Comparison of ENCODE assay signal across 2 fruit fly cellular contexts in the genomic region with DNA sequence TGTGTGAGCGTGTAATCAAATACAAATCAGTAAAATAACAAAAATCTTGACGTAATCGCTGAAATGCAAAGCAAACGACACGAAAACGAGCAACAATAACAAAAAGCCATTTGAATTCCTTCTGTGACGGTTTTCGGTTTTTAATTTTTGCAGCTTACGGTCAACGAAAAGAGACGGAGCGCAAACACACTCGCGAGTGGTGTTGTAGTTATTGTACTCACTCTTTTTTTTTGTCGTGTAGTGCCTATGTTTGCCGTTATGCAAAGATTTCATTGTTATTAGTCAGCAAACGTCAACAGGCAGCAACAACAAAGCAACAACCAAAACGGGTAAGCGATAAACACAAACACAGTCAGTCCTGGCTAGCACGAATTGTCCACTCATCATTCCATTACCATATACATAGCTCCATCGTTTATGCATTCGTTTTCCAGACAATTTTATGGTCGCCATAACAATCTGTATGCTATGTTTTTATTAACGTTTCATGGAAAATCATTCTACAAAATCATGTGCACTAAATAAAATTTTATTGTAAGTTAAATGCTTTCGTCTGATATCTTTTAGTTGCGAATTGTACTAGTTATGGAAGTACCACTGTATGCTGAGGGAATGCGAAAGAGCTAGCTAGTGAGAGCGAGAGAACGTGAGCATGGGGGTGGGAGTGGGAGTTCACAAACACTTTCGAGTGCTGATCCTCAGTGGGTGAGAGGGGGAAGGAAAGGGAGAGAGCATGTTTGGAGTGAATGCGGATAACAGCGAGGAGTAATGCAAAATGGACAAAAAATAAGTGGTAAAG.
TF ChIP-seq lines count a peak whose summit lies in the region.

No protein-coding gene starts in this region.

TF ChIP-seq in whole organism, embryonic, 481 proteins besides CTCF, POLR2A, EP300 and RAD21 (continued from another document and continues in another):
- TF ChIP-seq CG13296 (GFP tag; optimal IDR thresholded peaks at IDR 0.05; lab: Kevin White, UChicago) (peak; percentile 86), CG12104 (GFP tag; optimal IDR thresholded peaks at IDR 0.05; lab: Kevin White, UChicago) (peak; percentile 30), Taf1 (GFP tag; IDR thresholded peaks at IDR 0.05; lab: Robert Waterston, UW) (peak; percentile 69), CG17612 (GFP tag; IDR thresholded peaks at IDR 0.05; lab: Robert Waterston, UW) (0 out of 2 replicates have a peak, but pooled peaks have one; percentile 47), NC2α (GFP tag; optimal IDR thresholded peaks at IDR 0.05; lab: Kevin White, UChicago) (peak; percentile 23), bowl (GFP tag; IDR thresholded peaks at IDR 0.05; lab: Robert Waterston, UW) (peak; percentile 59; the same call in 1 of the 2 replicates), gro (GFP tag; optimal IDR thresholded peaks at IDR 0.05; lab: Kevin White, UChicago) (peak; percentile 93), CG12219 (GFP tag; optimal IDR thresholded peaks at IDR 0.05; lab: Kevin White, UChicago) (peak; percentile 75), CG14710 (tag; optimal IDR thresholded peaks at IDR 0.05; lab: Kevin White, UChicago) (peak; percentile 10), hb (GFP tag; IDR thresholded peaks at IDR 0.05; lab: Robert Waterston, UW; ENCODE audit: partially characterized antibody) (no peak), ranshi (GFP tag; IDR thresholded peaks at IDR 0.05; lab: Robert Waterston, UW) (peak; percentile 62; the same call in 1 of the 2 replicates), Hand (GFP tag; optimal IDR thresholded peaks at IDR 0.05; lab: Kevin White, UChicago) (peak; percentile 77), gce (GFP tag; IDR thresholded peaks at IDR 0.05; lab: Robert Waterston, UW) (no peak), CG2129 (GFP tag; IDR thresholded peaks at IDR 0.05; lab: Robert Waterston, UW; ENCODE audit: partially characterized antibody) (no peak), so (GFP tag; IDR thresholded peaks at IDR 0.05; lab: Robert Waterston, UW) (peak; percentile 82; the same call in 2 of the 3 replicates), Gug (GFP tag; IDR thresholded peaks at IDR 0.05; lab: Robert Waterston, UW) (peak; percentile 73; the same call in 2 of the 4 replicates), CG11398 (GFP tag; optimal IDR thresholded peaks at IDR 0.05; lab: Kevin White, UChicago) (no peak), toy (GFP tag; IDR thresholded peaks at IDR 0.05; lab: Robert Waterston, UW) (0 out of 2 replicates have a peak, but pooled peaks have one; percentile 49), Dad (GFP tag; optimal IDR thresholded peaks at IDR 0.05; lab: Kevin White, UChicago) (peak; percentile 76), Bdp1 (GFP tag; optimal IDR thresholded peaks at IDR 0.05; lab: Kevin White, UChicago) (peak; percentile 33), CG4854 (GFP tag; optimal IDR thresholded peaks at IDR 0.05; lab: Kevin White, UChicago) (peak; percentile 19), HmgZ (tag; optimal IDR thresholded peaks at IDR 0.05; lab: Kevin White, UChicago) (peak; percentile 92), Bgb (GFP tag; IDR thresholded peaks at IDR 0.05; lab: Robert Waterston, UW; ENCODE audit: partially characterized antibody) (no peak), h (optimal IDR thresholded peaks at IDR 0.05; lab: Kevin White, UChicago) (no peak), CG8924 (tag; optimal IDR thresholded peaks at IDR 0.05; lab: Kevin White, UChicago) (peak; percentile 82), Hr39 (optimal IDR thresholded peaks at IDR 0.05; lab: Kevin White, UChicago) (no peak), Tbp (GFP tag; optimal IDR thresholded peaks at IDR 0.05; lab: Kevin White, UChicago) (no peak), CG11695 (GFP tag; IDR thresholded peaks at IDR 0.05; lab: Robert Waterston, UW) (peak; percentile 78), CG9932 (GFP tag; IDR thresholded peaks at IDR 0.05; lab: Robert Waterston, UW) (peak; percentile 90), CG32532 (GFP tag; IDR thresholded peaks at IDR 0.05; lab: Robert Waterston, UW) (peak; percentile 85), CG34224 (GFP tag; IDR thresholded peaks at IDR 0.05; lab: Robert Waterston, UW; ENCODE audit: partially characterized antibody) (no peak), Lpt (GFP tag; optimal IDR thresholded peaks at IDR 0.05; lab: Kevin White, UChicago) (no peak), CG3065 (GFP tag; optimal IDR thresholded peaks at IDR 0.05; lab: Kevin White, UChicago) (no peak), pan (optimal IDR thresholded peaks at IDR 0.05; lab: Kevin White, UChicago) (no peak), pan (GFP tag; optimal IDR thresholded peaks at IDR 0.05 in 1 of 2, IDR thresholded peaks at IDR 0.05 in 1 of 2) (peak in 1 of 2 experiments; percentile 75), CG11504 (tag; optimal IDR thresholded peaks at IDR 0.05; lab: Kevin White, UChicago) (peak; percentile 83), bbx (GFP tag; IDR thresholded peaks at IDR 0.05; lab: Robert Waterston, UW; ENCODE audit: partially characterized antibody) (no peak), CG12391 (tag; optimal IDR thresholded peaks at IDR 0.05; lab: Kevin White, UChicago) (peak; percentile 55), HLH54F (GFP tag; optimal IDR thresholded peaks at IDR 0.05; lab: Kevin White, UChicago) (peak; percentile 67), rib (GFP tag; IDR thresholded peaks at IDR 0.05; lab: Robert Waterston, UW) (peak; percentile 75), BEAF-32 (GFP tag; optimal IDR thresholded peaks at IDR 0.05; lab: Kevin White, UChicago) (no peak), Jarid2 (GFP tag; optimal IDR thresholded peaks at IDR 0.05; lab: Kevin White, UChicago) (no peak), Ravus (GFP tag; IDR thresholded peaks at IDR 0.05; lab: Robert Waterston, UW) (peak; percentile 9; the same call in 1 of the 2 replicates), CG18619 (GFP tag; optimal IDR thresholded peaks at IDR 0.05; lab: Kevin White, UChicago) (peak; percentile 58), CG9215 (GFP tag; IDR thresholded peaks at IDR 0.05; lab: Robert Waterston, UW) (peak; percentile 84), CG3407 (GFP tag; optimal IDR thresholded peaks at IDR 0.05; lab: Kevin White, UChicago) (no peak), nmo (GFP tag; optimal IDR thresholded peaks at IDR 0.05; lab: Kevin White, UChicago) (peak; percentile 66), ham (GFP tag; IDR thresholded peaks at IDR 0.05; lab: Robert Waterston, UW) (0 out of 2 replicates have a peak, but pooled peaks have one; percentile 42), CG14667 (GFP tag; IDR thresholded peaks at IDR 0.05; lab: Robert Waterston, UW) (peak; percentile 49), tgo (GFP tag; IDR thresholded peaks at IDR 0.05; lab: Robert Waterston, UW) (peak; percentile 83), Bteb2 (GFP tag; optimal IDR thresholded peaks at IDR 0.05; lab: Kevin White, UChicago) (no peak), Ssrp (tag; optimal IDR thresholded peaks at IDR 0.05; lab: Kevin White, UChicago) (peak; percentile 45), Deaf1 (tag; optimal IDR thresholded peaks at IDR 0.05; lab: Kevin White, UChicago) (peak; percentile 58), aop (GFP tag; IDR thresholded peaks at IDR 0.05; lab: Robert Waterston, UW) (no peak), CG14050 (GFP tag; IDR thresholded peaks at IDR 0.05; lab: Robert Waterston, UW) (peak; percentile 57; the same call in 1 of the 3 replicates), Asciz (GFP tag; optimal IDR thresholded peaks at IDR 0.05; lab: Kevin White, UChicago) (peak; percentile 15), pita (GFP tag; optimal IDR thresholded peaks at IDR 0.05; lab: Kevin White, UChicago) (no peak), CG17359 (tag; optimal IDR thresholded peaks at IDR 0.05; lab: Kevin White, UChicago) (peak; percentile 77), Hmx (GFP tag; optimal IDR thresholded peaks at IDR 0.05; lab: Kevin White, UChicago) (no peak)

TF ChIP-seq in whole organism, prepupa, 60 proteins besides CTCF, POLR2A, EP300 and RAD21 (continued from another document):
- TF ChIP-seq spab (GFP tag; optimal IDR thresholded peaks at IDR 0.05; lab: Kevin White, UChicago) (peak; percentile 16), Hr4 (GFP tag; optimal IDR thresholded peaks at IDR 0.05; lab: Kevin White, UChicago) (peak; percentile 78), CG10631 (GFP tag; optimal IDR thresholded peaks at IDR 0.05; lab: Kevin White, UChicago) (peak; percentile 11), CG6276 (GFP tag; optimal IDR thresholded peaks at IDR 0.05; lab: Kevin White, UChicago) (peak; percentile 73), CG6163 (GFP tag; IDR thresholded peaks at IDR 0.05; lab: Robert Waterston, UW) (peak; percentile 70), esn (GFP tag; optimal IDR thresholded peaks at IDR 0.05; lab: Kevin White, UChicago) (peak; percentile 67), Smox (GFP tag; optimal IDR thresholded peaks at IDR 0.05; lab: Kevin White, UChicago) (peak; percentile 44), svp (GFP tag; lab: Kevin White, UChicago) (peak; percentile 93), Sox102F (GFP tag; optimal IDR thresholded peaks at IDR 0.05; lab: Kevin White, UChicago) (peak; percentile 79), Met (GFP tag; optimal IDR thresholded peaks at IDR 0.05; lab: Kevin White, UChicago) (peak; percentile 80), CG31627 (GFP tag; optimal IDR thresholded peaks at IDR 0.05; lab: Kevin White, UChicago) (peak; percentile 75), Gug (GFP tag; IDR thresholded peaks at IDR 0.05; lab: Robert Waterston, UW) (peak; percentile 65), lz (GFP tag; optimal IDR thresholded peaks at IDR 0.05; lab: Kevin White, UChicago) (peak; percentile 76)
